Fruit fly (Drosophila melanogaster): ENCODE measurements around the gene CG31808.

Gene CG31808

dm6 chr2L:16729556-16729955 lies 13.6 kb upstream of the CG31808 start, which contains the start of gene Tsen2:
TSS of gene Tsen2 (plus strand) at chr2L:16729777.
- TF ChIP-seq Clk (GFP tag; optimal IDR thresholded peaks at IDR 0.05) (no peak), ovo (GFP tag; optimal IDR thresholded peaks at IDR 0.05) (no peak), CG11617 (GFP tag; optimal IDR thresholded peaks at IDR 0.05) (no peak), Mnt (GFP tag; optimal IDR thresholded peaks at IDR 0.05) (peak; percentile 2), toe (GFP tag; optimal IDR thresholded peaks at IDR 0.05) (no peak), CG7101 (tag; optimal IDR thresholded peaks at IDR 0.05) (no peak), CG14711 (tag; optimal IDR thresholded peaks at IDR 0.05) (no peak), cic (GFP tag; optimal IDR thresholded peaks at IDR 0.05) (no peak), bab1 (GFP tag; optimal IDR thresholded peaks at IDR 0.05) (no peak)

- TF ChIP-seq cnc (optimal IDR thresholded peaks at IDR 0.05): no peak
- TF ChIP-seq CG5204 (GFP tag; optimal IDR thresholded peaks at IDR 0.05): no peak
- TF ChIP-seq tj (GFP tag; optimal IDR thresholded peaks at IDR 0.05): peak; percentile 69
- peak; percentile 53 for TF ChIP-seq bab1 (GFP tag; optimal IDR thresholded peaks at IDR 0.05)
- TF ChIP-seq CG33017 (tag; optimal IDR thresholded peaks at IDR 0.05): peak; percentile 40
- peak; percentile 75 for TF ChIP-seq Mnt (GFP tag; optimal IDR thresholded peaks at IDR 0.05)
- no peak for TF ChIP-seq kay (GFP tag; ENCODE audit: borderline replicate concordance)
- no peak for TF ChIP-seq Hr96 (GFP tag; optimal IDR thresholded peaks at IDR 0.05)
- TF ChIP-seq toe (GFP tag; optimal IDR thresholded peaks at IDR 0.05): no peak
- TF ChIP-seq CG7101 (tag; optimal IDR thresholded peaks at IDR 0.05): peak; percentile 50
- peak; percentile 73 for TF ChIP-seq CG12768 (GFP tag; optimal IDR thresholded peaks at IDR 0.05)
- TF ChIP-seq pad (GFP tag; optimal IDR thresholded peaks at IDR 0.05): peak; percentile 14
- TF ChIP-seq CG11617 (GFP tag; optimal IDR thresholded peaks at IDR 0.05): no peak
- peak; percentile 48 for TF ChIP-seq cic (GFP tag; optimal IDR thresholded peaks at IDR 0.05)
- TF ChIP-seq CG1620 (GFP tag; optimal IDR thresholded peaks at IDR 0.05): peak; percentile 9
Observed at dm6 chr2L:16727578-16728023, 11.6 kb upstream of the CG31808 start, which contains the start of gene VhaSFD. TSS of gene VhaSFD (minus strand) at chr2L:16727826.

- TF ChIP-seq kay (GFP tag; ENCODE audit: borderline replicate concordance): peak; percentile 79
- TF ChIP-seq pad (GFP tag; optimal IDR thresholded peaks at IDR 0.05): no peak
Observed at dm6 chr2L:16722596-16722995, 6.6 kb upstream of the CG31808 start.

- TF ChIP-seq kay (GFP tag; ENCODE audit: borderline replicate concordance) (peak; percentile 99), Clk (GFP tag; optimal IDR thresholded peaks at IDR 0.05) (peak; percentile 86), CG12768 (GFP tag; optimal IDR thresholded peaks at IDR 0.05) (peak; percentile 93), Mnt (GFP tag; optimal IDR thresholded peaks at IDR 0.05) (peak; percentile 86), ovo (GFP tag; optimal IDR thresholded peaks at IDR 0.05) (peak; percentile 91), bab1 (GFP tag; optimal IDR thresholded peaks at IDR 0.05) (peak; percentile 98), Crg-1 (GFP tag; optimal IDR thresholded peaks at IDR 0.05) (peak; percentile 84), CG11617 (GFP tag; optimal IDR thresholded peaks at IDR 0.05) (peak; percentile 96), cic (GFP tag; optimal IDR thresholded peaks at IDR 0.05) (peak; percentile 75), Hr96 (GFP tag; optimal IDR thresholded peaks at IDR 0.05) (peak; percentile 88), CG1620 (GFP tag; optimal IDR thresholded peaks at IDR 0.05) (peak; percentile 94), CG7045 (GFP tag; optimal IDR thresholded peaks at IDR 0.05) (peak; percentile 97), tj (GFP tag; optimal IDR thresholded peaks at IDR 0.05) (peak; percentile 81), CG33017 (tag; optimal IDR thresholded peaks at IDR 0.05) (peak; percentile 94), CG14711 (tag; optimal IDR thresholded peaks at IDR 0.05) (peak; percentile 95), CG5204 (GFP tag; optimal IDR thresholded peaks at IDR 0.05) (peak; percentile 97), pad (GFP tag; optimal IDR thresholded peaks at IDR 0.05) (peak; percentile 85), toe (GFP tag; optimal IDR thresholded peaks at IDR 0.05) (peak; percentile 95), CG7101 (tag; optimal IDR thresholded peaks at IDR 0.05) (peak; percentile 93), cnc (optimal IDR thresholded peaks at IDR 0.05) (no peak)
Observed at dm6 chr2L:16720707-16721700, 5.0 kb upstream of the CG31808 start.

dm6 chr2L:16719643-16720515 lies 3.9 kb upstream of the CG31808 start, which contains the start of gene Cyt-c-p:
TSS of gene Cyt-c-p (plus strand) at chr2L:16719932.
- TF ChIP-seq bab1 (GFP tag; optimal IDR thresholded peaks at IDR 0.05) (peak; percentile 69), tj (GFP tag; optimal IDR thresholded peaks at IDR 0.05) (peak; percentile 52), Mnt (GFP tag; optimal IDR thresholded peaks at IDR 0.05) (peak; percentile 43), CG33017 (tag; optimal IDR thresholded peaks at IDR 0.05) (peak; percentile 27), toe (GFP tag; optimal IDR thresholded peaks at IDR 0.05) (no peak), CG5204 (GFP tag; optimal IDR thresholded peaks at IDR 0.05) (no peak), kay (GFP tag; ENCODE audit: borderline replicate concordance) (peak; percentile 69), CG7045 (GFP tag; optimal IDR thresholded peaks at IDR 0.05) (no peak), CG11617 (GFP tag; optimal IDR thresholded peaks at IDR 0.05) (peak; percentile 58), Clk (GFP tag; optimal IDR thresholded peaks at IDR 0.05) (no peak), Crg-1 (GFP tag; optimal IDR thresholded peaks at IDR 0.05) (peak; percentile 6), Hr96 (GFP tag; optimal IDR thresholded peaks at IDR 0.05) (peak; percentile 25), pad (GFP tag; optimal IDR thresholded peaks at IDR 0.05) (peak; percentile 86), cnc (optimal IDR thresholded peaks at IDR 0.05) (no peak), ovo (GFP tag; optimal IDR thresholded peaks at IDR 0.05) (peak; percentile 18), CG1620 (GFP tag; optimal IDR thresholded peaks at IDR 0.05) (peak; percentile 47), CG14711 (tag; optimal IDR thresholded peaks at IDR 0.05) (peak; percentile 0), CG7101 (tag; optimal IDR thresholded peaks at IDR 0.05) (peak; percentile 54), CG12768 (GFP tag; optimal IDR thresholded peaks at IDR 0.05) (no peak), cic (GFP tag; optimal IDR thresholded peaks at IDR 0.05) (peak; percentile 73)

Data from whole organism, adult.